Fruit fly (Drosophila melanogaster) whole organism, embryonic: Measurements from ENCODE around the gene CG43062.
A peak's percentile ranks its signal among the peaks of the same experiment; 100 is the strongest.

ENCODE experiments used
- Awh ChIP-seq: fragments of 200-800 bp; sonication (Bioruptor generic); IDR thresholded peaks from 2 replicates; pipeline ENCODE4, ENCODE4 v1.3.6; 2022; ENCODE audit warnings: missing biosample characterization, missing genetic modification characterization
- CG10274 ChIP-seq: fragments of 200-800 bp; sonication (Bioruptor generic); optimal IDR thresholded peaks from 3 replicates; lab custom pipeline; 2017; ENCODE audit warnings: missing biosample characterization, mild to moderate bottlenecking, missing genetic modification characterization
- CG10462 ChIP-seq: fragments of 200-800 bp; sonication (Bioruptor generic); optimal IDR thresholded peaks from 2 replicates; lab custom pipeline; 2016; ENCODE audit warnings: missing biosample characterization, missing genetic modification characterization
- CG11504 ChIP-seq: fragments of 200-800 bp; sonication (Bioruptor generic); optimal IDR thresholded peaks from 3 replicates; lab custom pipeline; 2019; ENCODE audit warnings: missing biosample characterization, mild to moderate bottlenecking, missing genetic modification characterization, moderate library complexity
- CG12769 ChIP-seq: fragments of 200-800 bp; sonication (Bioruptor generic); optimal IDR thresholded peaks from 2 replicates; lab custom pipeline; 2019; ENCODE audit warnings: missing biosample characterization, mild to moderate bottlenecking, missing genetic modification characterization, moderate library complexity
- CG13624 ChIP-seq: fragments of 200-800 bp; sonication (Bioruptor generic); optimal IDR thresholded peaks from 2 replicates; lab custom pipeline; 2016; ENCODE audit warnings: missing biosample characterization, missing genetic modification characterization
- CG13894 ChIP-seq: fragments of 200-800 bp; sonication (Bioruptor generic); optimal IDR thresholded peaks from 3 replicates; lab custom pipeline; 2018; ENCODE audit warnings: missing biosample characterization, mild to moderate bottlenecking, missing genetic modification characterization, moderate library complexity
- CG1529 ChIP-seq: fragments of 200-800 bp; sonication (Bioruptor generic); optimal IDR thresholded peaks from 3 replicates; lab custom pipeline; 2018; ENCODE audit warnings: missing biosample characterization, missing genetic modification characterization
- CG2889 ChIP-seq: fragments of 200-800 bp; sonication (Bioruptor generic); IDR thresholded peaks from 3 replicates; pipeline ENCODE4 v1.3.6; 2022; ENCODE audit warnings: missing biosample characterization, missing genetic modification characterization
- CG34422 ChIP-seq: fragments of 200-800 bp; sonication (Bioruptor generic); IDR thresholded peaks from 3 replicates; pipeline ENCODE4 v1.3.6; 2022; ENCODE audit warnings: missing biosample characterization, missing genetic modification characterization
- CG3726 ChIP-seq: fragments of 200-800 bp; sonication (Bioruptor generic); IDR thresholded peaks from 3 replicates; pipeline ENCODE4, ENCODE4 v1.3.6; 2022; ENCODE audit warnings: missing biosample characterization, missing genetic modification characterization
- CG43689 ChIP-seq: fragments of 200-800 bp; sonication (Bioruptor generic); IDR thresholded peaks from 2 replicates; pipeline ENCODE4 v1.3.6; 2022; ENCODE audit warnings: missing biosample characterization, missing genetic modification characterization
- CG6813 ChIP-seq: fragments of 200-800 bp; sonication (Bioruptor generic); optimal IDR thresholded peaks from 2 replicates; lab custom pipeline; 2017; ENCODE audit warnings: missing biosample characterization, missing genetic modification characterization, mild to moderate bottlenecking, moderate library complexity, missing genetic modification reagents
- CG7786 ChIP-seq: fragments of 200-800 bp; sonication (Bioruptor generic); optimal IDR thresholded peaks from 2 replicates; lab custom pipeline; 2016; ENCODE audit warnings: missing biosample characterization, missing genetic modification characterization
- CG7987 ChIP-seq: fragments of 200-800 bp; sonication (Bioruptor generic); optimal IDR thresholded peaks from 2 replicates; lab custom pipeline; 2018; ENCODE audit warnings: missing biosample characterization, mild to moderate bottlenecking, missing genetic modification characterization, moderate library complexity
- CG8290 ChIP-seq, 3 experiments: fragments of 200-800 bp; sonication (Bioruptor generic); optimal IDR thresholded peaks; 2 replicates each; lab custom pipeline; 2016 to 2019; ENCODE audit warnings: missing biosample characterization in 3 of 3, missing genetic modification characterization in 3 of 3, mild to moderate bottlenecking in 2 of 3, moderate library complexity in 1 of 3
- Deaf1 ChIP-seq: fragments of 200-800 bp; optimal IDR thresholded peaks from 3 replicates; lab custom pipeline; 2019; ENCODE audit warnings: missing biosample characterization, mild to moderate bottlenecking, missing genetic modification characterization, moderate library complexity
- E2f2 ChIP-seq: fragments of 200-800 bp; sonication (Bioruptor generic); IDR thresholded peaks from 2 replicates; pipeline ENCODE4 v1.3.6; 2022; ENCODE audit warnings: missing biosample characterization, missing genetic modification characterization
- ERR ChIP-seq: fragments of 200-800 bp; sonication (Bioruptor generic); optimal IDR thresholded peaks from 2 replicates; lab custom pipeline; 2016; ENCODE audit warnings: missing biosample characterization, missing genetic modification characterization
- Eip74EF ChIP-seq, 2 experiments: fragments of 200-800 bp in 1 of 2; fragments of >200 bp in 1 of 2; sonication (Bioruptor generic) in 1 of 2; optimal IDR thresholded peaks; 2 replicates each; lab custom pipeline; 2017 to 2019; ENCODE audit warnings: missing biosample characterization in 2 of 2, missing genetic modification characterization in 2 of 2, mild to moderate bottlenecking in 1 of 2, moderate library complexity in 1 of 2
- HLH3B ChIP-seq: fragments of 200-800 bp; sonication (Bioruptor generic); IDR thresholded peaks from 2 replicates; pipeline ENCODE4 v1.3.6; 2022; ENCODE audit warnings: missing biosample characterization, missing genetic modification characterization
- HLH54F ChIP-seq: fragments of 200-800 bp; sonication (Bioruptor generic); optimal IDR thresholded peaks from 3 replicates; lab custom pipeline; 2016; ENCODE audit warnings: missing biosample characterization, missing genetic modification characterization
- Hmr ChIP-seq: fragments of 200-800 bp; sonication (Bioruptor generic); optimal IDR thresholded peaks from 3 replicates; lab custom pipeline; 2017; ENCODE audit warnings: mild to moderate bottlenecking, missing biosample characterization, missing genetic modification reagents, missing genetic modification characterization
- MBD-R2 ChIP-seq: fragments of 200-800 bp; sonication (Bioruptor generic); IDR thresholded peaks from 2 replicates; pipeline ENCODE4 v1.3.6; 2022; ENCODE audit warnings: missing biosample characterization, missing genetic modification characterization
- Max ChIP-seq: fragments of 200-800 bp; sonication (Bioruptor generic); optimal IDR thresholded peaks from 2 replicates; lab custom pipeline; 2016; ENCODE audit warnings: missing biosample characterization, mild to moderate bottlenecking, missing genetic modification characterization
- Opbp ChIP-seq: fragments of 200-800 bp; sonication (Bioruptor generic); IDR thresholded peaks from 3 replicates; pipeline ENCODE4 v1.3.6; 2022; ENCODE audit warnings: missing biosample characterization, missing genetic modification characterization; ENCODE audit not compliant: partially characterized antibody
- Ptx1 ChIP-seq: fragments of 200-800 bp; sonication (Bioruptor generic); IDR thresholded peaks from 2 replicates; pipeline ENCODE4 v1.3.6; 2022; ENCODE audit warnings: missing biosample characterization, missing genetic modification characterization
- abd-A ChIP-seq: fragments of 200-800 bp; sonication (Bioruptor generic); optimal IDR thresholded peaks from 3 replicates; lab custom pipeline; 2019; ENCODE audit warnings: missing biosample characterization, mild to moderate bottlenecking, missing genetic modification characterization, moderate library complexity
- cg ChIP-seq: fragments of 200-800 bp; sonication (Bioruptor generic); optimal IDR thresholded peaks from 3 replicates; lab custom pipeline; 2019; ENCODE audit warnings: missing biosample characterization, mild to moderate bottlenecking, missing genetic modification characterization, moderate library complexity
- chinmo ChIP-seq: fragments of 200-800 bp; sonication (Bioruptor generic); IDR thresholded peaks from 4 replicates; pipeline ENCODE4 v1.3.6; 2022; ENCODE audit warnings: missing biosample characterization, missing genetic modification characterization; ENCODE audit not compliant: partially characterized antibody
- da ChIP-seq: fragments of 200-800 bp; sonication (Bioruptor generic); optimal IDR thresholded peaks from 2 replicates; lab custom pipeline; 2016; ENCODE audit warnings: missing biosample characterization, missing genetic modification characterization
- dpn ChIP-seq, 2 experiments: fragments of 200-800 bp; sonication (Bioruptor generic); optimal IDR thresholded peaks; 3 replicates each; lab custom pipeline; 2016; ENCODE audit warnings: missing biosample characterization in 2 of 2, missing genetic modification characterization in 2 of 2
- fd64A ChIP-seq: fragments of 200-800 bp; sonication (Bioruptor generic); optimal IDR thresholded peaks from 3 replicates; lab custom pipeline; 2018; ENCODE audit warnings: missing biosample characterization, mild to moderate bottlenecking, missing genetic modification characterization
- gce ChIP-seq: fragments of 200-800 bp; sonication (Bioruptor generic); IDR thresholded peaks from 3 replicates; pipeline ENCODE4 v1.3.6; 2022; ENCODE audit warnings: missing biosample characterization, missing genetic modification characterization
- hkb ChIP-seq, 2 experiments: fragments of 200-800 bp in 1 of 2; fragments of >200 bp in 1 of 2; sonication (Bioruptor generic) in 1 of 2; IDR thresholded peaks in 1 of 2; optimal IDR thresholded peaks in 1 of 2; 2 replicates each; pipeline versions ENCODE4 v1.3.6 to Lab custom; 2017 to 2022; ENCODE audit warnings: missing biosample characterization in 1 of 2, missing genetic modification characterization in 1 of 2
- inv ChIP-seq: fragments of 200-800 bp; sonication (Bioruptor generic); IDR thresholded peaks from 2 replicates; pipeline ENCODE4 v1.3.6; 2022; ENCODE audit warnings: missing biosample characterization, missing genetic modification characterization; ENCODE audit not compliant: partially characterized antibody
- jing ChIP-seq: fragments of 200-800 bp; sonication (Bioruptor generic); optimal IDR thresholded peaks from 2 replicates; lab custom pipeline; 2018; ENCODE audit warnings: missing biosample characterization, mild to moderate bottlenecking, missing genetic modification characterization
- jumu ChIP-seq: fragments of 200-800 bp; sonication (Bioruptor generic); optimal IDR thresholded peaks from 3 replicates; lab custom pipeline; 2016; ENCODE audit warnings: missing biosample characterization, missing genetic modification characterization
- lilli ChIP-seq: fragments of 200-800 bp; sonication (Bioruptor generic); optimal IDR thresholded peaks from 3 replicates; lab custom pipeline; 2016; ENCODE audit warnings: missing biosample characterization, missing genetic modification characterization
- lov ChIP-seq, 2 experiments: fragments of 200-800 bp in 1 of 2; fragments of >200 bp in 1 of 2; sonication (Bioruptor generic) in 1 of 2; IDR thresholded peaks in 1 of 2; optimal IDR thresholded peaks in 1 of 2; 2 replicates in 1 of 2; 3 replicates in 1 of 2; pipeline versions ENCODE4 v1.3.6 to Lab custom; 2017 to 2022; ENCODE audit warnings: missing biosample characterization in 1 of 2, missing genetic modification characterization in 1 of 2
- mam ChIP-seq: fragments of 200-800 bp; sonication (Bioruptor generic); optimal IDR thresholded peaks from 3 replicates; lab custom pipeline; 2016; ENCODE audit warnings: missing biosample characterization, missing genetic modification characterization
- prd ChIP-seq, 3 experiments: fragments of >200 bp in 2 of 3; fragments of 200-800 bp in 1 of 3; sonication (Bioruptor generic) in 1 of 3; optimal IDR thresholded peaks in 2 of 3; IDR thresholded peaks in 1 of 3; 2 replicates in 2 of 3; 3 replicates in 1 of 3; pipeline versions ENCODE4 v1.3.6 to Lab custom; 2017 to 2022; ENCODE audit warnings: missing biosample characterization in 1 of 3, missing genetic modification characterization in 1 of 3
- run ChIP-seq: fragments of 200-800 bp; sonication (Bioruptor generic); optimal IDR thresholded peaks from 3 replicates; lab custom pipeline; 2018; ENCODE audit warnings: missing biosample characterization, mild to moderate bottlenecking, missing genetic modification characterization
- sisA ChIP-seq: fragments of 200-800 bp; sonication (Bioruptor generic); IDR thresholded peaks from 2 replicates; pipeline ENCODE4 v1.3.6; 2022; ENCODE audit warnings: missing biosample characterization, missing genetic modification characterization
- stc ChIP-seq: fragments of 200-800 bp; sonication (Bioruptor generic); IDR thresholded peaks from 2 replicates; pipeline ENCODE4 v1.3.6; 2022; ENCODE audit warnings: missing biosample characterization, missing genetic modification characterization
- tgo ChIP-seq: fragments of 200-800 bp; sonication (Bioruptor generic); IDR thresholded peaks from 3 replicates; pipeline ENCODE4 v1.3.6; 2022; ENCODE audit warnings: missing biosample characterization, missing genetic modification characterization
- zen2 ChIP-seq: fragments of 200-800 bp; sonication (Bioruptor generic); IDR thresholded peaks from 3 replicates; pipeline ENCODE4 v1.3.6; 2022; ENCODE audit warnings: missing biosample characterization, missing genetic modification characterization; ENCODE audit not compliant: partially characterized antibody
- zf30C ChIP-seq: fragments of 200-800 bp; sonication (Bioruptor generic); optimal IDR thresholded peaks from 3 replicates; lab custom pipeline; 2018; ENCODE audit warnings: missing biosample characterization, mild to moderate bottlenecking, missing genetic modification characterization

Gene CG43062

dm6 chr3R:11778879-11779278, 28.7 kb downstream of the CG43062 start (continued):
- no peak for TF ChIP-seq zen2 (GFP tag; lab: Robert Waterston, UW)
- TF ChIP-seq CG11504 (tag; lab: Kevin White, UChicago), result no peak
- TF ChIP-seq chinmo, result peak; percentile 85; the same call in 2 of the 4 replicates
- no peak for TF ChIP-seq hkb (optimal IDR thresholded peaks at IDR 0.05; lab: Kevin White, UChicago)
- no peak for TF ChIP-seq hkb (GFP tag; IDR thresholded peaks at IDR 0.05; lab: Robert Waterston, UW)
- no peak for TF ChIP-seq CG10462 (GFP tag; lab: Kevin White, UChicago)
- TF ChIP-seq zf30C, result no peak
- TF ChIP-seq lov (optimal IDR thresholded peaks at IDR 0.05; lab: Kevin White, UChicago), result no peak
- 0 out of 3 replicates have a peak, but pooled peaks have one; percentile 31 for TF ChIP-seq lov (GFP tag; IDR thresholded peaks at IDR 0.05; lab: Robert Waterston, UW)
- no peak for TF ChIP-seq run (tag; lab: Kevin White, UChicago)
- TF ChIP-seq CG7987 (GFP tag; lab: Kevin White, UChicago), result no peak
- 0 out of 2 replicates have a peak, but pooled peaks have one; percentile 6 for TF ChIP-seq E2f2 (GFP tag; lab: Robert Waterston, UW)
- no peak for TF ChIP-seq CG2889 (GFP tag; lab: Robert Waterston, UW)
- no peak for TF ChIP-seq ERR
- no peak for TF ChIP-seq jumu (GFP tag; lab: Kevin White, UChicago)
- TF ChIP-seq jing (GFP tag; lab: Kevin White, UChicago), result no peak
- no peak for TF ChIP-seq lilli (GFP tag; lab: Kevin White, UChicago)
- no peak for TF ChIP-seq mam
- no peak for TF ChIP-seq da (GFP tag; lab: Kevin White, UChicago)
- no peak for TF ChIP-seq prd (optimal IDR thresholded peaks at IDR 0.05; lab: Kevin White, UChicago)
- peak; percentile 26; the same call in 1 of the 3 replicates for TF ChIP-seq prd (GFP tag; IDR thresholded peaks at IDR 0.05; lab: Robert Waterston, UW)
- no peak for TF ChIP-seq Ptx1 (GFP tag; lab: Robert Waterston, UW)
- TF ChIP-seq Eip74EF (GFP tag; optimal IDR thresholded peaks at IDR 0.05; lab: Kevin White, UChicago), result no peak
- peak; percentile 40; the same call in 1 of the 3 replicates for TF ChIP-seq CG34422 (GFP tag; lab: Robert Waterston, UW)
- TF ChIP-seq CG6813 (GFP tag; lab: Kevin White, UChicago), result no peak
- no peak for TF ChIP-seq CG1529
- TF ChIP-seq CG3726, result no peak
- no peak for TF ChIP-seq CG43689 (GFP tag; lab: Robert Waterston, UW)
- TF ChIP-seq CG13894 (tag; lab: Kevin White, UChicago), result no peak
- TF ChIP-seq Hmr, result no peak
- peak; percentile 3 for TF ChIP-seq cg (GFP tag; lab: Kevin White, UChicago)
- no peak for TF ChIP-seq Awh (GFP tag; lab: Robert Waterston, UW)
- TF ChIP-seq tgo (GFP tag; lab: Robert Waterston, UW), result no peak
- no peak for TF ChIP-seq fd64A (GFP tag; lab: Kevin White, UChicago)
- TF ChIP-seq HLH3B (GFP tag; lab: Robert Waterston, UW), result peak; percentile 53
- no peak for TF ChIP-seq abd-A (tag; lab: Kevin White, UChicago)
- peak; percentile 37; the same call in 1 of the 2 replicates for TF ChIP-seq sisA
- no peak for TF ChIP-seq CG7786 (GFP tag; lab: Kevin White, UChicago)
- TF ChIP-seq dpn (GFP tag; optimal IDR thresholded peaks at IDR 0.05; lab: Kevin White, UChicago), result no peak
- TF ChIP-seq Deaf1 (tag; lab: Kevin White, UChicago), result peak; percentile 70
- TF ChIP-seq CG8290 (GFP tag; optimal IDR thresholded peaks at IDR 0.05; lab: Kevin White, UChicago), result no peak
- TF ChIP-seq CG8290 (tag; optimal IDR thresholded peaks at IDR 0.05; lab: Kevin White, UChicago), result peak in 1 of 2 experiments; percentile 56
- no peak for TF ChIP-seq HLH54F (GFP tag; lab: Kevin White, UChicago)
- no peak for TF ChIP-seq inv (GFP tag; lab: Robert Waterston, UW)
- TF ChIP-seq CG12769 (tag; lab: Kevin White, UChicago), result peak; percentile 66
- peak; percentile 19; the same call in 1 of the 3 replicates for TF ChIP-seq gce (GFP tag; lab: Robert Waterston, UW)
- TF ChIP-seq MBD-R2, result no peak
- peak; percentile 34; the same call in 1 of the 3 replicates for TF ChIP-seq Opbp (GFP tag; lab: Robert Waterston, UW)
- TF ChIP-seq stc, result no peak
- TF ChIP-seq CG13624 (GFP tag; lab: Kevin White, UChicago), result no peak
- peak; percentile 96 for TF ChIP-seq CG10274 (GFP tag; lab: Kevin White, UChicago)
- TF ChIP-seq Max (GFP tag; lab: Kevin White, UChicago), result no peak
